Worm (Caenorhabditis elegans): ENCODE measurements around the gene C52B9.10.

Gene C52B9.10

ce11 chrX:4273614-4274013 is at the start of gene C52B9.10:
C52B9.10 (plus strand) TSS chrX:4273914.
- no peak for TF ChIP-seq unc-62 (GFP tag; optimal IDR thresholded peaks at IDR 0.05)

- no peak for TF ChIP-seq unc-62 (GFP tag; optimal IDR thresholded peaks at IDR 0.05)
Measured at ce11 chrX:4235752-4236151, 38.0 kb upstream of the C52B9.10 start, which contains the start of gene rab-37. rab-37 (minus strand) TSS chrX:4235852.

ce11 chrX:4238971-4239370 is 34.7 kb upstream of the C52B9.10 start:
- TF ChIP-seq unc-62 (GFP tag; optimal IDR thresholded peaks at IDR 0.05): no peak

- TF ChIP-seq unc-62 (GFP tag; optimal IDR thresholded peaks at IDR 0.05): no peak
Measured at ce11 chrX:4244489-4245123, 29.1 kb upstream of the C52B9.10 start.

ce11 chrX:4245124-4245523 is 28.6 kb upstream of the C52B9.10 start:
- no peak for TF ChIP-seq unc-62 (GFP tag; optimal IDR thresholded peaks at IDR 0.05)

ce11 chrX:4246237-4246697 is 27.4 kb upstream of the C52B9.10 start:
- no peak for TF ChIP-seq unc-62 (GFP tag; optimal IDR thresholded peaks at IDR 0.05)

- no peak for TF ChIP-seq unc-62 (GFP tag; optimal IDR thresholded peaks at IDR 0.05)
Measured at ce11 chrX:4246867-4247591, 26.7 kb upstream of the C52B9.10 start, which contains the start of gene F48D6.4. F48D6.4 (minus strand) TSS chrX:4247212.

- TF ChIP-seq unc-62 (GFP tag; optimal IDR thresholded peaks at IDR 0.05): no peak
Measured at ce11 chrX:4248417-4248816, 25.3 kb upstream of the C52B9.10 start.

ce11 chrX:4248949-4249348 is 24.8 kb upstream of the C52B9.10 start, which contains the start of gene hlh-13:
hlh-13 (plus strand) TSS chrX:4249249.
- TF ChIP-seq unc-62 (GFP tag; optimal IDR thresholded peaks at IDR 0.05): no peak

- TF ChIP-seq unc-62 (GFP tag; optimal IDR thresholded peaks at IDR 0.05): no peak
Measured at ce11 chrX:4252047-4252446, 21.7 kb upstream of the C52B9.10 start, which contains the start of gene srv-5. srv-5 (plus strand) TSS chrX:4252347.

- no peak for TF ChIP-seq unc-62 (GFP tag; optimal IDR thresholded peaks at IDR 0.05)
Measured at ce11 chrX:4254782-4255181, 18.9 kb upstream of the C52B9.10 start, which contains the start of gene taf-11.1. taf-11.1 (plus strand) TSS chrX:4255170.

- TF ChIP-seq unc-62 (GFP tag; optimal IDR thresholded peaks at IDR 0.05): no peak
Measured at ce11 chrX:4255366-4255765, 18.3 kb upstream of the C52B9.10 start.

- no peak for TF ChIP-seq unc-62 (GFP tag; optimal IDR thresholded peaks at IDR 0.05)
Measured at ce11 chrX:4256761-4257160, 17.0 kb upstream of the C52B9.10 start, which contains the start of gene srv-6. srv-6 (plus strand) TSS chrX:4257061.

ce11 chrX:4260297-4260696 is 13.4 kb upstream of the C52B9.10 start, which contains the start of gene C52B9.4:
C52B9.4 (plus strand) TSS chrX:4260652.
- TF ChIP-seq unc-62 (GFP tag; optimal IDR thresholded peaks at IDR 0.05): no peak

ce11 chrX:4263820-4264219 is 9.9 kb upstream of the C52B9.10 start:
- no peak for TF ChIP-seq unc-62 (GFP tag; optimal IDR thresholded peaks at IDR 0.05)

ce11 chrX:4265283-4265907 is 8.3 kb upstream of the C52B9.10 start, which contains the start of gene coel-1:
coel-1 (plus strand) TSS chrX:4265663.
- TF ChIP-seq unc-62 (GFP tag; optimal IDR thresholded peaks at IDR 0.05): no peak

Data from whole organism, dauer.